Fruit fly (Drosophila melanogaster) whole organism, pupa: ENCODE data around the gene alt.
A peak's percentile ranks its signal among the peaks of the same experiment; 100 is the strongest.

Experiments
- CG10348 ChIP-seq: fragments of 200-800 bp; sonication (Bioruptor generic); IDR thresholded peaks from 2 replicates; pipeline ENCODE4 v1.3.6; 2022; ENCODE audit warnings: missing biosample characterization, missing genetic modification characterization
- CG12605 ChIP-seq: fragments of 200-800 bp; sonication (Bioruptor generic); IDR thresholded peaks from 2 replicates; pipeline ENCODE4 v1.3.6; 2022; ENCODE audit warnings: missing biosample characterization, missing genetic modification characterization
- CG13204 ChIP-seq: fragments of 200-800 bp; sonication (Bioruptor generic); optimal IDR thresholded peaks from 2 replicates; lab custom pipeline; 2018; ENCODE audit warnings: missing biosample characterization, mild to moderate bottlenecking, missing genetic modification characterization, moderate library complexity
- CG14655 ChIP-seq: fragments of 200-800 bp; sonication (Bioruptor generic); optimal IDR thresholded peaks from 3 replicates; lab custom pipeline; 2017; ENCODE audit warnings: mild to moderate bottlenecking, missing biosample characterization, missing genetic modification reagents, missing genetic modification characterization
- CG32121 ChIP-seq: fragments of 200-800 bp; sonication (Bioruptor generic); IDR thresholded peaks from 2 replicates; pipeline ENCODE4 v1.3.6; 2022; ENCODE audit warnings: missing biosample characterization, missing genetic modification characterization
- CG34367 ChIP-seq: fragments of 200-800 bp; sonication (Bioruptor generic); optimal IDR thresholded peaks from 2 replicates; lab custom pipeline; 2018; ENCODE audit warnings: missing biosample characterization, mild to moderate bottlenecking, missing genetic modification characterization
- EcR ChIP-seq: fragments of 200-800 bp; sonication (Bioruptor generic); optimal IDR thresholded peaks from 3 replicates; lab custom pipeline; 2019; ENCODE audit warnings: missing biosample characterization, missing genetic modification characterization, mild to moderate bottlenecking, moderate library complexity, missing genetic modification reagents
- Ets98B ChIP-seq: fragments of 200-800 bp; sonication (Bioruptor generic); IDR thresholded peaks from 2 replicates; pipeline ENCODE4 v1.3.6; 2022; ENCODE audit warnings: missing biosample characterization, missing genetic modification characterization
- Pif1A ChIP-seq: fragments of 200-800 bp; sonication (Bioruptor generic); optimal IDR thresholded peaks from 3 replicates; lab custom pipeline; 2016; ENCODE audit warnings: missing biosample characterization, missing genetic modification characterization
- Pif1B ChIP-seq: fragments of 200-800 bp; sonication (Bioruptor generic); optimal IDR thresholded peaks from 3 replicates; lab custom pipeline; 2016; ENCODE audit warnings: missing biosample characterization, missing genetic modification characterization
- Snoo ChIP-seq: fragments of 200-800 bp; sonication (Bioruptor generic); optimal IDR thresholded peaks from 3 replicates; lab custom pipeline; 2017; ENCODE audit warnings: missing biosample characterization, mild to moderate bottlenecking, missing genetic modification characterization, inconsistent platforms
- gl ChIP-seq: fragments of 200-800 bp; sonication (Bioruptor generic); optimal IDR thresholded peaks from 2 replicates; lab custom pipeline; 2018; ENCODE audit warnings: missing biosample characterization, mild to moderate bottlenecking, missing genetic modification characterization

- TF ChIP-seq Pif1B (GFP tag; lab: Kevin White, UChicago) (no peak), CG32121 (GFP tag; lab: Robert Waterston, UW) (no peak), CG12605 (GFP tag; lab: Robert Waterston, UW) (no peak), CG10348 (GFP tag; lab: Robert Waterston, UW) (no peak), Snoo (tag; lab: Kevin White, UChicago) (no peak), CG13204 (no peak), Ets98B (GFP tag; lab: Robert Waterston, UW) (no peak), gl (tag; lab: Kevin White, UChicago) (peak; percentile 8), CG34367 (tag; lab: Kevin White, UChicago) (no peak), CG14655 (GFP tag; lab: Kevin White, UChicago) (no peak), Pif1A (GFP tag; lab: Kevin White, UChicago) (no peak), EcR (GFP tag; lab: Kevin White, UChicago) (peak; percentile 78)
Observed at dm6 chr3R:17682244-17682773, at the start of gene alt, which contains the start of gene CG7655.
